Fruit fly (Drosophila melanogaster) whole organism, embryonic: ENCODE measurements around the gene CG5235.

Source experiments
- BEAF-32 ChIP-seq: fragments of 200-800 bp; sonication (Bioruptor generic); optimal IDR thresholded peaks from 3 replicates; lab custom pipeline; 2017; ENCODE audit warnings: missing biosample characterization, missing genetic modification characterization, mild to moderate bottlenecking, moderate library complexity, missing genetic modification reagents
- Bgb ChIP-seq: fragments of 200-800 bp; sonication (Bioruptor generic); IDR thresholded peaks from 2 replicates; pipeline ENCODE4 v1.3.6; 2022; ENCODE audit warnings: missing biosample characterization, missing genetic modification characterization; ENCODE audit not compliant: partially characterized antibody
- BtbVII ChIP-seq: fragments of 200-800 bp; sonication (Bioruptor generic); optimal IDR thresholded peaks from 3 replicates; lab custom pipeline; 2017; ENCODE audit warnings: missing biosample characterization, mild to moderate bottlenecking, missing genetic modification characterization
- CG10959 ChIP-seq: fragments of 200-800 bp; sonication (Bioruptor generic); IDR thresholded peaks from 2 replicates; pipeline ENCODE4 v1.3.6; 2022; ENCODE audit warnings: missing biosample characterization, missing genetic modification characterization
- CG11695 ChIP-seq: fragments of 200-800 bp; sonication (Bioruptor generic); IDR thresholded peaks from 3 replicates; pipeline ENCODE4 v1.3.6; 2022; ENCODE audit warnings: missing biosample characterization, missing genetic modification characterization
- CG11723 ChIP-seq: fragments of 200-800 bp; sonication (Bioruptor generic); optimal IDR thresholded peaks from 2 replicates; lab custom pipeline; 2017; ENCODE audit warnings: missing biosample characterization, mild to moderate bottlenecking, missing genetic modification characterization
- CG13424 ChIP-seq: fragments of 200-800 bp; sonication (Bioruptor generic); optimal IDR thresholded peaks from 2 replicates; lab custom pipeline; 2019; ENCODE audit warnings: missing biosample characterization, mild to moderate bottlenecking, missing genetic modification characterization, moderate library complexity
- CG14050 ChIP-seq: fragments of 200-800 bp; sonication (Bioruptor generic); IDR thresholded peaks from 3 replicates; pipeline ENCODE4 v1.3.6; 2022; ENCODE audit warnings: missing biosample characterization, missing genetic modification characterization
- CG1603 ChIP-seq: fragments of 200-800 bp; sonication (Bioruptor generic); optimal IDR thresholded peaks from 2 replicates; lab custom pipeline; 2019; ENCODE audit warnings: missing biosample characterization, mild to moderate bottlenecking, missing genetic modification characterization, moderate library complexity
- CG18011 ChIP-seq: fragments of 200-800 bp; sonication (Bioruptor generic); optimal IDR thresholded peaks from 2 replicates; lab custom pipeline; 2017; ENCODE audit warnings: missing biosample characterization, missing genetic modification characterization, mild to moderate bottlenecking, moderate library complexity, missing genotype
- CG2889 ChIP-seq: fragments of 200-800 bp; sonication (Bioruptor generic); IDR thresholded peaks from 3 replicates; pipeline ENCODE4 v1.3.6; 2022; ENCODE audit warnings: missing biosample characterization, missing genetic modification characterization
- CG3163 ChIP-seq: fragments of 200-800 bp; sonication (Bioruptor generic); optimal IDR thresholded peaks from 3 replicates; lab custom pipeline; 2016; ENCODE audit warnings: missing biosample characterization, missing genetic modification characterization
- CG6689 ChIP-seq: fragments of 200-800 bp; sonication (Bioruptor generic); IDR thresholded peaks from 2 replicates; pipeline ENCODE4 v1.3.6; 2022; ENCODE audit warnings: missing biosample characterization, missing genetic modification characterization
- CG8924 ChIP-seq: fragments of 200-800 bp; optimal IDR thresholded peaks from 3 replicates; lab custom pipeline; 2019; ENCODE audit warnings: missing biosample characterization, mild to moderate bottlenecking, missing genetic modification characterization, moderate library complexity
- CG9727 ChIP-seq: fragments of 200-800 bp; sonication (Bioruptor generic); optimal IDR thresholded peaks from 3 replicates; lab custom pipeline; 2017; ENCODE audit warnings: missing biosample characterization, mild to moderate bottlenecking, missing genetic modification characterization
- CkIIα-i1 ChIP-seq: fragments of 200-800 bp; sonication (Bioruptor generic); IDR thresholded peaks from 2 replicates; pipeline ENCODE4 v1.3.6; 2022; ENCODE audit warnings: missing biosample characterization, missing genetic modification characterization
- D ChIP-seq, 2 experiments: fragments of 200-800 bp in 1 of 2; fragments of >200 bp in 1 of 2; sonication (Bioruptor generic) in 1 of 2; optimal IDR thresholded peaks; 2 replicates in 1 of 2; 3 replicates in 1 of 2; lab custom pipeline; 2017; ENCODE audit warnings: mild to moderate bottlenecking in 1 of 2, missing biosample characterization in 1 of 2, missing genetic modification characterization in 1 of 2, missing genetic modification reagents in 1 of 2
- Dip2 ChIP-seq: fragments of 200-800 bp; sonication (Bioruptor generic); IDR thresholded peaks from 2 replicates; pipeline ENCODE4 v1.3.6; 2022; ENCODE audit warnings: missing biosample characterization, missing genetic modification characterization
- Drgx ChIP-seq: fragments of 200-800 bp; sonication (Bioruptor generic); IDR thresholded peaks from 2 replicates; pipeline ENCODE4 v1.3.6; 2022; ENCODE audit warnings: missing biosample characterization, missing genetic modification characterization
- Gug ChIP-seq: fragments of 200-800 bp; sonication (Bioruptor generic); IDR thresholded peaks from 4 replicates; pipeline ENCODE4 v1.3.6; 2022; ENCODE audit warnings: missing biosample characterization, missing genetic modification characterization
- HmgD ChIP-seq: fragments of 200-800 bp; sonication (Bioruptor generic); optimal IDR thresholded peaks from 3 replicates; lab custom pipeline; 2016; ENCODE audit warnings: missing biosample characterization, missing genetic modification characterization
- Lpt ChIP-seq: fragments of >200 bp; optimal IDR thresholded peaks from 2 replicates; lab custom pipeline; 2018; ENCODE audit warnings: missing biosample characterization, missing genetic modification characterization
- MBD-R2 ChIP-seq: fragments of 200-800 bp; sonication (Bioruptor generic); IDR thresholded peaks from 2 replicates; pipeline ENCODE4 v1.3.6; 2022; ENCODE audit warnings: missing biosample characterization, missing genetic modification characterization
- Med ChIP-seq: fragments of 200-800 bp; sonication (Bioruptor generic); peaks from one replicate; lab custom pipeline; 2016; ENCODE audit warnings: missing biosample characterization, missing genetic modification characterization, mild to moderate bottlenecking, inconsistent platforms, moderate library complexity
- Mrtf ChIP-seq: fragments of 200-800 bp; sonication (Bioruptor generic); IDR thresholded peaks from 3 replicates; pipeline ENCODE4 v1.3.6; 2022; ENCODE audit warnings: missing biosample characterization, missing genetic modification characterization
- NfI ChIP-seq: fragments of 200-800 bp; sonication (Bioruptor generic); optimal IDR thresholded peaks from 3 replicates; lab custom pipeline; 2018; ENCODE audit warnings: missing biosample characterization, mild to moderate bottlenecking, missing genetic modification characterization, moderate library complexity
- Oli ChIP-seq: fragments of 200-800 bp; sonication (Bioruptor generic); optimal IDR thresholded peaks from 2 replicates; lab custom pipeline; 2018; ENCODE audit warnings: missing biosample characterization, mild to moderate bottlenecking, missing genetic modification characterization, moderate library complexity
- Ptx1 ChIP-seq: fragments of 200-800 bp; sonication (Bioruptor generic); IDR thresholded peaks from 2 replicates; pipeline ENCODE4 v1.3.6; 2022; ENCODE audit warnings: missing biosample characterization, missing genetic modification characterization
- Sox100B ChIP-seq: fragments of 200-800 bp; sonication (Bioruptor generic); optimal IDR thresholded peaks from 3 replicates; lab custom pipeline; 2018; ENCODE audit warnings: missing biosample characterization, mild to moderate bottlenecking, missing genetic modification characterization
- chm ChIP-seq: fragments of 200-800 bp; sonication (Bioruptor generic); IDR thresholded peaks from 2 replicates; pipeline ENCODE4 v1.3.6; 2022; ENCODE audit warnings: missing biosample characterization, missing genetic modification characterization
- dm ChIP-seq: fragments of 200-800 bp; sonication (Bioruptor generic); optimal IDR thresholded peaks from 3 replicates; lab custom pipeline; 2016; ENCODE audit warnings: missing biosample characterization, missing genetic modification characterization
- emc ChIP-seq: fragments of 200-800 bp; sonication (Bioruptor generic); optimal IDR thresholded peaks from 2 replicates; lab custom pipeline; 2016; ENCODE audit warnings: missing biosample characterization, missing genetic modification characterization
- fd96Cb ChIP-seq: fragments of 200-800 bp; sonication (Bioruptor generic); optimal IDR thresholded peaks from 2 replicates; lab custom pipeline; 2018; ENCODE audit warnings: missing biosample characterization, mild to moderate bottlenecking, missing genetic modification characterization, moderate library complexity
- fru ChIP-seq: fragments of >200 bp; optimal IDR thresholded peaks from 2 replicates; lab custom pipeline; 2017
- gce ChIP-seq: fragments of 200-800 bp; sonication (Bioruptor generic); IDR thresholded peaks from 3 replicates; pipeline ENCODE4 v1.3.6; 2022; ENCODE audit warnings: missing biosample characterization, missing genetic modification characterization
- hth ChIP-seq: fragments of >200 bp; optimal IDR thresholded peaks from 2 replicates; lab custom pipeline; 2017; ENCODE audit warnings: inconsistent platforms
- kay ChIP-seq: fragments of 200-800 bp; sonication (Bioruptor generic); optimal IDR thresholded peaks from 2 replicates; lab custom pipeline; 2016; ENCODE audit warnings: missing biosample characterization, missing genetic modification characterization
- kni ChIP-seq: fragments of 200-800 bp; sonication (Bioruptor generic); optimal IDR thresholded peaks from 3 replicates; lab custom pipeline; 2017; ENCODE audit warnings: mild to moderate bottlenecking, missing biosample characterization, missing genetic modification reagents, missing genetic modification characterization
- knrl ChIP-seq: fragments of 200-800 bp; sonication (Bioruptor generic); IDR thresholded peaks from 3 replicates; pipeline ENCODE4 v1.3.6; 2022; ENCODE audit warnings: missing biosample characterization, missing genetic modification characterization; ENCODE audit not compliant: partially characterized antibody
- lab ChIP-seq: fragments of 200-800 bp; sonication (Bioruptor generic); optimal IDR thresholded peaks from 3 replicates; lab custom pipeline; 2017; ENCODE audit warnings: missing biosample characterization, missing genetic modification characterization, mild to moderate bottlenecking, moderate library complexity, missing genetic modification reagents
- pho ChIP-seq: fragments of 200-800 bp; sonication (Bioruptor generic); optimal IDR thresholded peaks from 2 replicates; lab custom pipeline; 2016; ENCODE audit warnings: missing biosample characterization, missing genetic modification characterization
- pnt ChIP-seq: fragments of 200-800 bp; sonication (Bioruptor generic); optimal IDR thresholded peaks from 3 replicates; lab custom pipeline; 2016; ENCODE audit warnings: missing biosample characterization, missing genetic modification characterization
- row ChIP-seq: fragments of 200-800 bp; sonication (Bioruptor generic); IDR thresholded peaks from 3 replicates; pipeline ENCODE4 v1.3.6; 2022; ENCODE audit warnings: missing biosample characterization, missing genetic modification characterization
- sc ChIP-seq, 3 experiments: fragments of >200 bp in 2 of 3; fragments of 200-800 bp in 1 of 3; sonication (Bioruptor generic) in 1 of 3; optimal IDR thresholded peaks; 2 replicates in 2 of 3; 3 replicates in 1 of 3; lab custom pipeline; 2017; ENCODE audit warnings: mild to moderate bottlenecking in 1 of 3, missing biosample characterization in 1 of 3, missing genetic modification characterization in 1 of 3, missing genetic modification reagents in 1 of 3
- sd ChIP-seq: fragments of 200-800 bp; sonication (Bioruptor generic); optimal IDR thresholded peaks from 3 replicates; lab custom pipeline; 2018; ENCODE audit warnings: missing biosample characterization, mild to moderate bottlenecking, missing genetic modification characterization, moderate library complexity
- seq ChIP-seq: fragments of 200-800 bp; sonication (Bioruptor generic); IDR thresholded peaks from 2 replicates; pipeline ENCODE4 v1.3.6; 2022; ENCODE audit warnings: missing biosample characterization, missing genetic modification characterization
- ttk ChIP-seq: fragments of 200-800 bp; sonication (Bioruptor generic); IDR thresholded peaks from 2 replicates; pipeline ENCODE4 v2.1.2; 2022; ENCODE audit warnings: missing biosample characterization, missing genetic modification characterization
- vvl ChIP-seq: fragments of 200-800 bp; sonication (Bioruptor generic); IDR thresholded peaks from 2 replicates; pipeline ENCODE4 v1.3.6; 2022; ENCODE audit warnings: missing biosample characterization, missing genetic modification characterization
- z ChIP-seq: fragments of 200-800 bp; sonication (Bioruptor generic); IDR thresholded peaks from 3 replicates; pipeline ENCODE4 v1.3.6; 2022; ENCODE audit warnings: missing biosample characterization, missing genetic modification characterization
- zf30C ChIP-seq: fragments of 200-800 bp; sonication (Bioruptor generic); optimal IDR thresholded peaks from 3 replicates; lab custom pipeline; 2018; ENCODE audit warnings: missing biosample characterization, mild to moderate bottlenecking, missing genetic modification characterization
- zfh1 ChIP-seq: fragments of 200-800 bp; sonication (Bioruptor generic); IDR thresholded peaks from 3 replicates; pipeline ENCODE4 v1.3.6; 2022; ENCODE audit warnings: missing biosample characterization, missing genetic modification characterization

CG5235 gene

dm6 chr3L:16048086-16048485 lies 42.1 kb downstream of the CG5235 start (continued):
- TF ChIP-seq sd (tag; lab: Kevin White, UChicago) (peak; percentile 59), kni (GFP tag; lab: Kevin White, UChicago) (no peak), CG9727 (GFP tag; lab: Kevin White, UChicago) (peak; percentile 24), CG3163 (GFP tag; lab: Kevin White, UChicago) (no peak), lab (GFP tag; lab: Kevin White, UChicago) (peak; percentile 74), Gug (peak; percentile 32; the same call in 1 of the 4 replicates), CkIIα-i1 (no peak), zf30C (GFP tag; lab: Kevin White, UChicago) (no peak), CG8924 (peak; percentile 45), BEAF-32 (GFP tag; lab: Kevin White, UChicago) (no peak), kay (no peak), CG11695 (GFP tag; lab: Robert Waterston, UW) (peak; percentile 94), CG13424 (tag; lab: Kevin White, UChicago) (peak; percentile 60), CG10959 (no peak), Sox100B (GFP tag; lab: Kevin White, UChicago) (no peak), vvl (GFP tag; lab: Robert Waterston, UW) (peak; percentile 74), NfI (GFP tag; lab: Kevin White, UChicago) (peak; percentile 59), Bgb (GFP tag; lab: Robert Waterston, UW) (no peak), hth (lab: Kevin White, UChicago) (no peak), CG2889 (GFP tag; lab: Robert Waterston, UW) (peak; percentile 46; the same call in 1 of the 3 replicates), Med (GFP tag; lab: Kevin White, UChicago) (peak; percentile 95), MBD-R2 (GFP tag; lab: Robert Waterston, UW) (peak; percentile 46; the same call in 1 of the 2 replicates), CG6689 (peak; percentile 48; the same call in 1 of the 2 replicates), row (peak; percentile 71), HmgD (GFP tag; lab: Kevin White, UChicago) (peak; percentile 7), zfh1 (GFP tag; lab: Robert Waterston, UW) (peak; percentile 51; the same call in 1 of the 3 replicates), Drgx (peak; percentile 81), fru (lab: Kevin White, UChicago) (no peak), emc (GFP tag; lab: Kevin White, UChicago) (no peak), Lpt (no peak), CG14050 (GFP tag; lab: Robert Waterston, UW) (peak; percentile 25; the same call in 1 of the 3 replicates), Dip2 (GFP tag; lab: Robert Waterston, UW) (no peak), pnt (GFP tag; lab: Kevin White, UChicago) (no peak), ttk (GFP tag; lab: Robert Waterston, UW) (0 out of 2 replicates have a peak, but pooled peaks have one; percentile 20), D (optimal IDR thresholded peaks at IDR 0.05; lab: Kevin White, UChicago) (no peak), D (GFP tag; optimal IDR thresholded peaks at IDR 0.05; lab: Kevin White, UChicago) (no peak), sc (optimal IDR thresholded peaks at IDR 0.05; lab: Kevin White, UChicago) (no peak), sc (GFP tag; optimal IDR thresholded peaks at IDR 0.05; lab: Kevin White, UChicago) (no peak), chm (peak; percentile 50; the same call in 1 of the 2 replicates), pho (GFP tag; lab: Kevin White, UChicago) (peak; percentile 37), CG11723 (peak; percentile 10), Ptx1 (GFP tag; lab: Robert Waterston, UW) (peak; percentile 52; the same call in 1 of the 2 replicates), gce (no peak), z (no peak), Mrtf (GFP tag; lab: Robert Waterston, UW) (peak; percentile 65; the same call in 2 of the 3 replicates), fd96Cb (tag; lab: Kevin White, UChicago) (no peak), CG1603 (tag; lab: Kevin White, UChicago) (peak; percentile 16), CG18011 (GFP tag; lab: Kevin White, UChicago) (peak; percentile 8), BtbVII (GFP tag; lab: Kevin White, UChicago) (peak; percentile 51), dm (no peak), knrl (no peak), seq (GFP tag; lab: Robert Waterston, UW) (no peak), Oli (tag; lab: Kevin White, UChicago) (peak; percentile 49)
